Comparison of ENCODE assay signal across 3 fruit fly cellular contexts in the genomic region with DNA sequence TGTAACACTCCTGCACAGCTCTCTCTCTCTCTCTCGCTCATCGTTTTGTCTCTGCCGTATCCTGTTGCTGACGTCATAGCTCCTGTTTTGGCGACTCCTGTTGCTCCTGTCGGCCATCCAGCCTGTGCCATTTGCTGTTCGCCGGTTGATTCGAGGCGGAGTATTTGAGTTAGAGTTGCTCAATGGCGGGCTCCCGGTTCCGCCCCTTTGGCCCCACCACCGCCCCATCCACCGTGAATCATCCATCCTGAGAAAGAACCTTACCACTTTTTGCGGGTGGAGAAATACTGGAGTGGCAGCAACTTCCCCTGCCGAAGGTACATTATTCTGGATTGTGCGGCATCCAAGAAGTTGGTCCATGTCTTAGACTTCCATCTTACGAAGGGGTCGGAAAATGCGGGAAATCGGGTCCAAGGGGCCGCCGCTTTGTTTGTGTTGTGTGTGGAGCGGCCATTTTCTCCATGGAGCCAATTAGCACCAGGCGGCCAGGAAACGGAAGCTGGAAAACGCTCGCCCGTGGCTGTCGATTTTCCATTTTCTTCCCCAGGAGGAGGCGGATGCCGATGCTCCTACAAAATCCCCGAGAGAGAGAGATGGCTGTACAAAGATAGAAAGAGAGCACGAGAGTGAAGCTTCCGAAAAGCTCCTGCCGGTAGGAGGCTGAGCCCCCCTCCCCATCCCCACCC.
TF ChIP-seq lines count a peak whose summit lies in the region.

No protein-coding gene starts in this region.

- TF ChIP-seq CTCF in whole organism, embryonic (GFP tag; optimal IDR thresholded peaks at IDR 0.05; lab: Kevin White, UChicago): no peak

TF ChIP-seq in whole organism, adult, 20 proteins besides CTCF, POLR2A, EP300 and RAD21:
- TF ChIP-seq CG12768 (GFP tag; optimal IDR thresholded peaks at IDR 0.05; lab: Kevin White, UChicago): no peak
- TF ChIP-seq Clk (GFP tag; optimal IDR thresholded peaks at IDR 0.05; lab: Kevin White, UChicago): peak; percentile 5
- no peak for TF ChIP-seq kay (GFP tag; lab: Kevin White, UChicago; ENCODE audit: borderline replicate concordance)
- TF ChIP-seq Crg-1 (GFP tag; optimal IDR thresholded peaks at IDR 0.05; lab: Kevin White, UChicago): no peak
- TF ChIP-seq CG11617 (GFP tag; optimal IDR thresholded peaks at IDR 0.05; lab: Kevin White, UChicago): no peak
- TF ChIP-seq ovo (GFP tag; optimal IDR thresholded peaks at IDR 0.05; lab: Kevin White, UChicago): no peak
- no peak for TF ChIP-seq cnc (optimal IDR thresholded peaks at IDR 0.05; lab: Kevin White, UChicago)
- no peak for TF ChIP-seq cic (GFP tag; optimal IDR thresholded peaks at IDR 0.05; lab: Kevin White, UChicago)
- TF ChIP-seq pad (GFP tag; optimal IDR thresholded peaks at IDR 0.05; lab: Kevin White, UChicago): peak; percentile 81
- TF ChIP-seq CG7045 (GFP tag; optimal IDR thresholded peaks at IDR 0.05; lab: Kevin White, UChicago): no peak
- no peak for TF ChIP-seq CG7101 (tag; optimal IDR thresholded peaks at IDR 0.05; lab: Kevin White, UChicago)
- no peak for TF ChIP-seq Mnt (GFP tag; optimal IDR thresholded peaks at IDR 0.05; lab: Kevin White, UChicago)
- TF ChIP-seq CG33017 (tag; optimal IDR thresholded peaks at IDR 0.05; lab: Kevin White, UChicago): no peak
- TF ChIP-seq CG5204 (GFP tag; optimal IDR thresholded peaks at IDR 0.05; lab: Kevin White, UChicago): no peak
- TF ChIP-seq toe (GFP tag; optimal IDR thresholded peaks at IDR 0.05; lab: Kevin White, UChicago): no peak

TF ChIP-seq in whole organism, embryonic, 481 proteins besides CTCF, POLR2A, EP300 and RAD21 (continues in another document):
- no peak; the same call in 1 of the 2 replicates for TF ChIP-seq MBD-R2 (GFP tag; IDR thresholded peaks at IDR 0.05; lab: Robert Waterston, UW)
- no peak for TF ChIP-seq pnt (GFP tag; optimal IDR thresholded peaks at IDR 0.05; lab: Kevin White, UChicago)
- TF ChIP-seq Ets65A (GFP tag; lab: Kevin White, UChicago): peak; percentile 37
- TF ChIP-seq tin (GFP tag; optimal IDR thresholded peaks at IDR 0.05; lab: Kevin White, UChicago): no peak
- peak; percentile 45 for TF ChIP-seq Med (GFP tag; lab: Kevin White, UChicago)
- no peak for TF ChIP-seq CG3726 (GFP tag; IDR thresholded peaks at IDR 0.05; lab: Robert Waterston, UW)
- 0 out of 3 replicates have a peak, but pooled peaks have one; percentile 3 for TF ChIP-seq tgo (GFP tag; IDR thresholded peaks at IDR 0.05; lab: Robert Waterston, UW)
- peak; percentile 18; the same call in 1 of the 2 replicates for TF ChIP-seq CG9932 (GFP tag; IDR thresholded peaks at IDR 0.05; lab: Robert Waterston, UW)
- TF ChIP-seq CG31224 (GFP tag; IDR thresholded peaks at IDR 0.05; lab: Robert Waterston, UW): peak; percentile 95
- TF ChIP-seq zen2 (GFP tag; IDR thresholded peaks at IDR 0.05; lab: Robert Waterston, UW; ENCODE audit: partially characterized antibody): 0 out of 3 replicates have a peak, but pooled peaks have one; percentile 6
- TF ChIP-seq scrt (GFP tag; optimal IDR thresholded peaks at IDR 0.05; lab: Kevin White, UChicago): peak; percentile 96
- 0 out of 2 replicates have a peak, but pooled peaks have one; percentile 6 for TF ChIP-seq CG10321 (GFP tag; IDR thresholded peaks at IDR 0.05; lab: Robert Waterston, UW)
- TF ChIP-seq pros (GFP tag; optimal IDR thresholded peaks at IDR 0.05; lab: Kevin White, UChicago): peak; percentile 76
- no peak for TF ChIP-seq E2f2 (GFP tag; IDR thresholded peaks at IDR 0.05; lab: Robert Waterston, UW)
- peak; percentile 14; the same call in 1 of the 2 replicates for TF ChIP-seq crol (GFP tag; IDR thresholded peaks at IDR 0.05; lab: Robert Waterston, UW)
- no peak; the same call in 1 of the 2 replicates for TF ChIP-seq seq (GFP tag; IDR thresholded peaks at IDR 0.05; lab: Robert Waterston, UW)
- 0 out of 2 replicates have a peak, but pooled peaks have one; percentile 8 for TF ChIP-seq bbx (GFP tag; IDR thresholded peaks at IDR 0.05; lab: Robert Waterston, UW; ENCODE audit: partially characterized antibody)
- no peak for TF ChIP-seq CG12104 (GFP tag; optimal IDR thresholded peaks at IDR 0.05; lab: Kevin White, UChicago)
- TF ChIP-seq CG13894 (tag; optimal IDR thresholded peaks at IDR 0.05; lab: Kevin White, UChicago): peak; percentile 94
- TF ChIP-seq Trl (optimal IDR thresholded peaks at IDR 0.05; lab: Kevin White, UChicago): peak in 1 of 2 experiments; percentile 1
- no peak for TF ChIP-seq Trl (GFP tag; optimal IDR thresholded peaks at IDR 0.05; lab: Kevin White, UChicago)
- TF ChIP-seq CG7556 (GFP tag; optimal IDR thresholded peaks at IDR 0.05; lab: Kevin White, UChicago): peak; percentile 74
- TF ChIP-seq CG10565 (GFP tag; optimal IDR thresholded peaks at IDR 0.05; lab: Kevin White, UChicago): no peak
- 0 out of 3 replicates have a peak, but pooled peaks have one; percentile 22 for TF ChIP-seq CG34422 (GFP tag; IDR thresholded peaks at IDR 0.05; lab: Robert Waterston, UW)
- no peak for TF ChIP-seq Xrp1 (GFP tag; IDR thresholded peaks at IDR 0.05; lab: Robert Waterston, UW)
- 0 out of 4 replicates have a peak, but pooled peaks have one; percentile 26 for TF ChIP-seq chinmo (GFP tag; IDR thresholded peaks at IDR 0.05; lab: Robert Waterston, UW; ENCODE audit: partially characterized antibody)
- TF ChIP-seq CG1832 (GFP tag; optimal IDR thresholded peaks at IDR 0.05; lab: Kevin White, UChicago): peak; percentile 38
- no peak for TF ChIP-seq hkb (optimal IDR thresholded peaks at IDR 0.05; lab: Kevin White, UChicago)
- peak; percentile 1; the same call in 1 of the 2 replicates for TF ChIP-seq hkb (GFP tag; IDR thresholded peaks at IDR 0.05; lab: Robert Waterston, UW)
- TF ChIP-seq B-H1 (GFP tag; IDR thresholded peaks at IDR 0.05; lab: Robert Waterston, UW): peak; percentile 2; the same call in 1 of the 3 replicates
- TF ChIP-seq Elba2 (GFP tag; optimal IDR thresholded peaks at IDR 0.05; lab: Kevin White, UChicago): no peak
- TF ChIP-seq abd-A (tag; optimal IDR thresholded peaks at IDR 0.05; lab: Kevin White, UChicago): peak; percentile 67

TF ChIP-seq in whole organism, wandering third instar larva, 38 proteins besides CTCF, POLR2A, EP300 and RAD21:
- TF ChIP-seq Mio (GFP tag; optimal IDR thresholded peaks at IDR 0.05; lab: Kevin White, UChicago) (no peak), Sp1 (GFP tag; optimal IDR thresholded peaks at IDR 0.05; lab: Kevin White, UChicago) (no peak), Vsx2 (GFP tag; optimal IDR thresholded peaks at IDR 0.05; lab: Kevin White, UChicago; ENCODE audit: partially characterized antibody) (peak; percentile 25), Myc (optimal IDR thresholded peaks at IDR 0.05; lab: Kevin White, UChicago) (no peak), dmrt93B (GFP tag; optimal IDR thresholded peaks at IDR 0.05; lab: Kevin White, UChicago) (no peak)
